Worm (Caenorhabditis elegans) whole organism, young adult: Measurements from ENCODE around the gene str-88.
A peak's percentile ranks its signal among the peaks of the same experiment; 100 is the strongest.

Experiments
- C17E4.6 ChIP-seq: fragments of 200-800 bp; sonication (Bioruptor generic); IDR thresholded peaks from 2 replicates; pipeline ENCODE4 v1.3.6; 2022; ENCODE audit warnings: missing genetic modification reagents, missing genetic modification characterization, missing compliant biosample characterization
- D2030.7 ChIP-seq: fragments of 200-800 bp; sonication (Bioruptor generic); IDR thresholded peaks from 2 replicates; pipeline ENCODE4 v1.3.6; 2022; ENCODE audit warnings: missing genetic modification reagents, missing genetic modification characterization, missing compliant biosample characterization
- F10E7.11 ChIP-seq: sonication (generic microtip); optimal IDR thresholded peaks from 2 replicates; lab custom pipeline; 2017; ENCODE audit warnings: mild to moderate bottlenecking, missing genetic modification characterization, moderate library complexity, missing compliant biosample characterization
- F22D6.2 ChIP-seq: sonication (generic microtip); optimal IDR thresholded peaks from 2 replicates; lab custom pipeline; 2016; ENCODE audit warnings: mild to moderate bottlenecking, missing genetic modification characterization, missing compliant biosample characterization
- F37B4.10 ChIP-seq: fragments of 200-800 bp; sonication (Bioruptor generic); IDR thresholded peaks from 2 replicates; pipeline ENCODE4 v1.3.6; 2022; ENCODE audit warnings: missing genetic modification characterization, missing compliant biosample characterization
- F39B2.1 ChIP-seq: fragments of 200-800 bp; sonication (Bioruptor generic); IDR thresholded peaks from 2 replicates; pipeline ENCODE4 v1.3.6; 2022; ENCODE audit warnings: missing genetic modification reagents, missing genetic modification characterization, missing compliant biosample characterization
- F57A8.1 ChIP-seq: fragments of 200-800 bp; sonication (Bioruptor generic); optimal IDR thresholded peaks from 2 replicates; lab custom pipeline; 2018; ENCODE audit warnings: mild to moderate bottlenecking, missing genetic modification characterization, moderate library complexity, missing compliant biosample characterization
- F57C9.4 ChIP-seq: sonication (generic microtip); optimal IDR thresholded peaks from 2 replicates; lab custom pipeline; 2017; ENCODE audit warnings: mild to moderate bottlenecking, missing genetic modification characterization, missing compliant biosample characterization
- T26A5.8 ChIP-seq: sonication (generic microtip); optimal IDR thresholded peaks from 2 replicates; lab custom pipeline; 2016; ENCODE audit warnings: missing genetic modification characterization, missing compliant biosample characterization
- Y53G8AR.9 ChIP-seq: fragments of 200-800 bp; sonication (Bioruptor generic); conservative IDR thresholded peaks from 2 replicates; pipeline ENCODE4 v1.3.6; 2022; ENCODE audit warnings: missing genetic modification reagents, missing genetic modification characterization, missing compliant biosample characterization
- Y95B8A.8 ChIP-seq: fragments of 200-800 bp; sonication (Bioruptor generic); IDR thresholded peaks from 2 replicates; pipeline ENCODE4 v1.3.6; 2022; ENCODE audit warnings: missing genetic modification reagents, missing genetic modification characterization, missing compliant biosample characterization
- ama-1 ChIP-seq, 3 experiments: fragments of 150-350 bp in 1 of 3; sonication (generic microtip) in 2 of 3; optimal IDR thresholded peaks; 2 replicates each; lab custom pipeline; 2014 to 2018; ENCODE audit warnings: missing biosample characterization in 2 of 3, missing genetic modification characterization in 2 of 3, missing genetic modification reagents in 2 of 3
- aptf-3 ChIP-seq: fragments of 200-800 bp; sonication (Bioruptor generic); IDR thresholded peaks from 2 replicates; pipeline ENCODE4 v1.3.6; 2022; ENCODE audit warnings: missing genetic modification characterization, missing compliant biosample characterization
- bed-1 ChIP-seq: fragments of 200-800 bp; sonication (Bioruptor generic); IDR thresholded peaks from 2 replicates; pipeline ENCODE4 v1.3.6; 2022; ENCODE audit warnings: missing genetic modification reagents, missing genetic modification characterization, missing compliant biosample characterization
- bed-2 ChIP-seq: fragments of 200-800 bp; sonication (Bioruptor generic); IDR thresholded peaks from 2 replicates; pipeline ENCODE4 v1.3.6; 2022; ENCODE audit warnings: missing genetic modification reagents, missing genetic modification characterization, missing compliant biosample characterization
- ccch-3 ChIP-seq: fragments of 200-800 bp; sonication (Bioruptor generic); optimal IDR thresholded peaks from 2 replicates; lab custom pipeline; 2018; ENCODE audit warnings: mild to moderate bottlenecking, missing genetic modification characterization, missing compliant biosample characterization
- ceh-100 ChIP-seq: fragments of 200-800 bp; sonication (Bioruptor generic); IDR thresholded peaks from 2 replicates; pipeline ENCODE4 v1.3.6; 2022; ENCODE audit warnings: missing genetic modification reagents, missing genetic modification characterization, missing compliant biosample characterization
- dox-1 ChIP-seq: fragments of 200-800 bp; sonication (Bioruptor generic); IDR thresholded peaks from 2 replicates; pipeline ENCODE4 v1.3.6; 2022; ENCODE audit warnings: missing genetic modification reagents, missing genetic modification characterization, missing compliant biosample characterization
- egl-18 ChIP-seq: fragments of 200-800 bp; sonication (Bioruptor generic); IDR thresholded peaks from 2 replicates; pipeline ENCODE4 v1.3.6; 2022; ENCODE audit warnings: missing genetic modification reagents, missing genetic modification characterization, missing compliant biosample characterization
- ekl-4 ChIP-seq: fragments of 200-800 bp; sonication (Bioruptor generic); IDR thresholded peaks from 2 replicates; pipeline ENCODE4 v1.3.6; 2022; ENCODE audit warnings: missing genetic modification reagents, missing genetic modification characterization, missing compliant biosample characterization
- him-1 ChIP-seq: sonication (generic microtip); optimal IDR thresholded peaks from 2 replicates; lab custom pipeline; 2016; ENCODE audit warnings: missing genotype, missing genetic modification reagents, missing genetic modification characterization, missing compliant biosample characterization
- hrde-1 ChIP-seq: sonication (generic microtip); optimal IDR thresholded peaks from 2 replicates; lab custom pipeline; 2016; ENCODE audit warnings: missing genetic modification characterization, mild to moderate bottlenecking, missing compliant biosample characterization, moderate library complexity, missing genotype, missing genetic modification reagents, borderline replicate concordance
- hsf-1 ChIP-seq: fragments of 200-800 bp; sonication (Bioruptor generic); IDR thresholded peaks from 2 replicates; pipeline ENCODE4 v1.3.6; 2022; ENCODE audit warnings: missing genetic modification reagents, missing genetic modification characterization, missing compliant biosample characterization
- lag-1 ChIP-seq: fragments of 200-800 bp; sonication (Bioruptor generic); IDR thresholded peaks from 2 replicates; pipeline ENCODE4 v1.3.6; 2022; ENCODE audit warnings: missing genetic modification reagents, missing genetic modification characterization, missing compliant biosample characterization
- lin-26 ChIP-seq: fragments of 200-800 bp; sonication (Bioruptor generic); IDR thresholded peaks from 2 replicates; pipeline ENCODE4 v1.3.6; 2022; ENCODE audit warnings: missing genetic modification reagents, missing genetic modification characterization, missing compliant biosample characterization
- lir-1 ChIP-seq: fragments of 200-800 bp; sonication (Bioruptor generic); conservative IDR thresholded peaks from 2 replicates; pipeline ENCODE4 v1.3.6; 2022; ENCODE audit warnings: missing genetic modification reagents, missing genetic modification characterization, missing compliant biosample characterization
- lsl-1 ChIP-seq: fragments of 200-800 bp; sonication (Bioruptor generic); optimal IDR thresholded peaks from 2 replicates; lab custom pipeline; 2018; ENCODE audit warnings: mild to moderate bottlenecking, missing genetic modification characterization, moderate library complexity, missing compliant biosample characterization
- madf-10 ChIP-seq: sonication (generic microtip); optimal IDR thresholded peaks from 2 replicates; lab custom pipeline; 2016; ENCODE audit warnings: mild to moderate bottlenecking, missing genetic modification characterization, missing compliant biosample characterization
- madf-3 ChIP-seq: fragments of 200-800 bp; sonication (Bioruptor generic); IDR thresholded peaks from 2 replicates; pipeline ENCODE4 v1.3.6; 2022; ENCODE audit warnings: missing genetic modification reagents, missing genetic modification characterization, missing compliant biosample characterization
- madf-6 ChIP-seq: fragments of 200-800 bp; sonication (Bioruptor generic); IDR thresholded peaks from 2 replicates; pipeline ENCODE4 v1.3.6; 2022; ENCODE audit warnings: missing genetic modification reagents, missing genetic modification characterization, missing compliant biosample characterization
- madf-8 ChIP-seq: fragments of 200-800 bp; sonication (Bioruptor generic); conservative IDR thresholded peaks from 2 replicates; pipeline ENCODE4 v1.3.6; 2022; ENCODE audit warnings: missing genetic modification reagents, missing genetic modification characterization, missing compliant biosample characterization
- mcd-1 ChIP-seq: fragments of 200-800 bp; sonication (Bioruptor generic); IDR thresholded peaks from 2 replicates; pipeline ENCODE4 v1.3.6; 2022; ENCODE audit warnings: missing genetic modification reagents, missing genetic modification characterization, missing compliant biosample characterization
- mel-28 ChIP-seq: sonication (generic microtip); optimal IDR thresholded peaks from 2 replicates; lab custom pipeline; 2016; ENCODE audit warnings: borderline replicate concordance, mild to moderate bottlenecking, missing genetic modification characterization, missing compliant biosample characterization
- mxl-1 ChIP-seq: sonication (generic microtip); optimal IDR thresholded peaks from 2 replicates; lab custom pipeline; 2016; ENCODE audit warnings: missing genetic modification characterization, missing compliant biosample characterization
- pbrm-1 ChIP-seq: fragments of 200-800 bp; sonication (Bioruptor generic); IDR thresholded peaks from 2 replicates; pipeline ENCODE4 v1.3.6; 2022; ENCODE audit warnings: missing genetic modification reagents, missing genetic modification characterization, missing compliant biosample characterization
- rec-8 ChIP-seq, 2 experiments: sonication (generic microtip); optimal IDR thresholded peaks; 2 replicates each; lab custom pipeline; 2016; ENCODE audit warnings: mild to moderate bottlenecking in 2 of 2, missing genetic modification characterization in 2 of 2, missing genetic modification reagents in 2 of 2, missing genotype in 2 of 2, missing biosample characterization in 1 of 2, missing compliant biosample characterization in 1 of 2, moderate library complexity in 1 of 2
- sdz-38 ChIP-seq: sonication (generic microtip); optimal IDR thresholded peaks from 2 replicates; lab custom pipeline; 2016; ENCODE audit warnings: missing genotype, missing genetic modification characterization, missing compliant biosample characterization
- snpc-1.1 ChIP-seq: sonication (generic microtip); optimal IDR thresholded peaks from 2 replicates; lab custom pipeline; 2017; ENCODE audit warnings: missing genetic modification characterization, mild to moderate bottlenecking, missing compliant biosample characterization, antibody characterized with exemption, moderate library complexity, missing genotype, missing genetic modification reagents; ENCODE audit not compliant: insufficient read depth
- snpc-1.3 ChIP-seq: sonication (generic microtip); optimal IDR thresholded peaks from 2 replicates; lab custom pipeline; 2017; ENCODE audit warnings: missing genetic modification characterization, mild to moderate bottlenecking, missing compliant biosample characterization, antibody characterized with exemption, moderate library complexity, missing genotype, missing genetic modification reagents; ENCODE audit not compliant: insufficient read depth
- snpc-4 ChIP-seq, 5 experiments: fragments of 150-350 bp in 1 of 5; sonication (generic microtip) in 4 of 5; optimal IDR thresholded peaks; 2 replicates each; lab custom pipeline; 2014 to 2018; ENCODE audit warnings: missing genetic modification characterization in 5 of 5, missing biosample characterization in 3 of 5, antibody characterized with exemption in 2 of 5, mild to moderate bottlenecking in 2 of 5, missing compliant biosample characterization in 2 of 5, missing genotype in 2 of 5, moderate library complexity in 2 of 5, missing genetic modification reagents in 1 of 5
- tbp1 ChIP-seq: fragments of 200-800 bp; sonication (Bioruptor generic); optimal IDR thresholded peaks from 2 replicates; lab custom pipeline; 2018; ENCODE audit warnings: mild to moderate bottlenecking, missing genetic modification characterization, missing compliant biosample characterization
- tbx-9 ChIP-seq: sonication (generic microtip); optimal IDR thresholded peaks from 2 replicates; lab custom pipeline; 2016; ENCODE audit warnings: borderline replicate concordance, missing genetic modification characterization, inconsistent platforms, missing compliant biosample characterization
- unc-130 ChIP-seq: sonication (generic microtip); optimal IDR thresholded peaks from 2 replicates; lab custom pipeline; 2016; ENCODE audit warnings: missing genetic modification reagents, missing genetic modification characterization, missing compliant biosample characterization
- xnd-1 ChIP-seq: sonication (generic microtip); optimal IDR thresholded peaks from 2 replicates; lab custom pipeline; 2016; ENCODE audit warnings: missing genotype, missing genetic modification reagents, missing genetic modification characterization, missing compliant biosample characterization
- zfh-2 ChIP-seq: fragments of 200-800 bp; sonication (Bioruptor generic); conservative IDR thresholded peaks from 2 replicates; pipeline ENCODE4 v1.3.6; 2022; ENCODE audit warnings: missing genetic modification reagents, missing genetic modification characterization, missing compliant biosample characterization
- ztf-28 ChIP-seq: fragments of 200-800 bp; sonication (Bioruptor generic); IDR thresholded peaks from 2 replicates; pipeline ENCODE4 v1.3.6; 2022; ENCODE audit warnings: missing genetic modification reagents, missing genetic modification characterization, missing compliant biosample characterization

str-88 gene

DNA sequence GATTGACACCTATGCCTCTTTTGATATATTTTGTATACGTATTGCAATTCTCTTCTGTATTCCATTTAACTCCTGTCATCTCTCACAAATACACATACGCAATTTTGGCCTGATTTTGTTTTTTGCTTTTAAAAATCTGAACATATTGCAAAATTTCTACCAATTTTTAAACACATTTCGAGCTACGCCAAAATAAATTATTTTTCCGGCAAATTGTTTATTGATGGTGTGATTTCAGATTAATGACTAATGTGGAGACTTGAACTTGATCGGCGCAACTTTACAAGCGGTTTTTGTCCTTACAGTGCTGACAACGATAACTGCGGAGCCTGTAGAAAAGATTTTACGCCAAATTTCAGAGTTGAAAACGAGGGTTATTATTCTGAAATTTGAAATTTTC, 13.5 kb upstream of the str-88 start (continued):
- peak; percentile 37 for TF ChIP-seq lsl-1 (GFP tag; lab: Kevin White, UChicago)
- TF ChIP-seq pbrm-1 (GFP tag; lab: Robert Waterston, UW), result peak; percentile 25; the same call in 1 of the 2 replicates
- 0 out of 2 replicates have a peak, but pooled peaks have one; percentile 16 for TF ChIP-seq madf-3
- 0 out of 2 replicates have a peak, but pooled peaks have one; percentile 40 for TF ChIP-seq egl-18
- peak; percentile 17 for TF ChIP-seq F10E7.11 (tag; lab: Kevin White, UChicago)
- TF ChIP-seq madf-10, result no peak
- no peak for TF ChIP-seq ccch-3 (GFP tag; lab: Kevin White, UChicago)
- peak; percentile 34 for TF ChIP-seq snpc-1.1 (tag; lab: Kevin White, UChicago)
- peak; percentile 73 for TF ChIP-seq madf-6 (GFP tag; lab: Robert Waterston, UW)
- TF ChIP-seq ama-1 (optimal IDR thresholded peaks at IDR 0.05; lab: Kevin White, UChicago), result no peak
- TF ChIP-seq ama-1 (GFP tag; optimal IDR thresholded peaks at IDR 0.05; lab: Kevin White, UChicago), result peak in 1 of 2 experiments; percentile 28
- TF ChIP-seq D2030.7 (GFP tag; lab: Robert Waterston, UW), result 0 out of 2 replicates have a peak, but pooled peaks have one; percentile 10
- peak; percentile 82 for TF ChIP-seq hrde-1 (tag; lab: Kevin White, UChicago)
- TF ChIP-seq xnd-1 (tag; lab: Kevin White, UChicago), result peak; percentile 51
- TF ChIP-seq Y95B8A.8, result peak; percentile 56; the same call in 1 of the 2 replicates
- no peak for TF ChIP-seq lag-1
- TF ChIP-seq him-1, result peak; percentile 37
- peak; percentile 48 for TF ChIP-seq tbp1 (GFP tag; lab: Kevin White, UChicago)
- TF ChIP-seq tbx-9 (tag; lab: Kevin White, UChicago), result no peak
- TF ChIP-seq Y53G8AR.9 (GFP tag; lab: Robert Waterston, UW), result peak; percentile 75
- no peak for TF ChIP-seq mcd-1
- no peak for TF ChIP-seq lir-1
- no peak for TF ChIP-seq zfh-2
- TF ChIP-seq ztf-28 (GFP tag; lab: Robert Waterston, UW), result no peak
- TF ChIP-seq F22D6.2, result no peak
- no peak for TF ChIP-seq F39B2.1 (GFP tag; lab: Robert Waterston, UW)
- TF ChIP-seq snpc-4 (GFP tag; optimal IDR thresholded peaks at IDR 0.05; lab: Kevin White, UChicago), result peak; percentile 29
- no peak for TF ChIP-seq snpc-4 (tag; optimal IDR thresholded peaks at IDR 0.05; lab: Kevin White, UChicago)
- TF ChIP-seq ekl-4 (GFP tag; lab: Robert Waterston, UW), result peak; percentile 67
- no peak for TF ChIP-seq F57A8.1 (GFP tag; lab: Kevin White, UChicago)
- TF ChIP-seq hsf-1, result peak; percentile 83
- TF ChIP-seq madf-8 (GFP tag; lab: Robert Waterston, UW), result peak; percentile 34; the same call in 1 of the 2 replicates
- 0 out of 2 replicates have a peak, but pooled peaks have one; percentile 12 for TF ChIP-seq C17E4.6

DNA sequence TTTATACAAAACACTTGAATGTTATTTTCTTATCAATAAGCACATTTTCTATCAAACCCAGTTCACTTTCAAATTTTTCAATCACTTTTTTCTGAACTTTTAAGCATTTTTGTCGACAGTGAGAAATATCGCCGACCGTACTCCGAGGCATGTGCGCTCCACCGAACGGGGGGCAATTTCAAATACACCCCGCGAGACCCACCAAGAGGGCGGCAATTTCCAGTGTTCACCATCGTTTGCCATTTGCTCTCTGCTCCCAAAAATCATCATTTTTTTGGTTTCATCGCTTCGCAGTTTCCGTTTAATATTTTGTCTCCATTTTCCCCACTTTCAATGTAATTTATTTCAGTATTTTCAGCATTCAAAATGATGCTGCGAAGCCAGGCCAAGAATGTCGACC, 11.7 kb upstream of the str-88 start, which contains the start of gene cyb-3:
Gene cyb-3 (plus strand): TSS at position 350 of the 400 bp plus-strand sequence.
- TF ChIP-seq ztf-28 (GFP tag; lab: Robert Waterston, UW) (no peak), lir-1 (no peak), bed-2 (GFP tag; lab: Robert Waterston, UW) (no peak), ceh-100 (GFP tag; lab: Robert Waterston, UW) (no peak), mel-28 (tag; lab: Kevin White, UChicago) (no peak), F22D6.2 (no peak), F37B4.10 (GFP tag; lab: Robert Waterston, UW) (no peak), T26A5.8 (tag; lab: Kevin White, UChicago) (no peak), mxl-1 (no peak), mcd-1 (peak; percentile 84), Y95B8A.8 (peak; percentile 67; the same call in 1 of the 2 replicates), bed-1 (GFP tag; lab: Robert Waterston, UW) (no peak), aptf-3 (GFP tag; lab: Robert Waterston, UW) (no peak), rec-8 (tag; optimal IDR thresholded peaks at IDR 0.05; lab: Kevin White, UChicago) (no peak), sdz-38 (tag; lab: Kevin White, UChicago) (no peak), F57C9.4 (tag; lab: Kevin White, UChicago) (no peak), xnd-1 (tag; lab: Kevin White, UChicago) (peak; percentile 82), lag-1 (no peak), dox-1 (peak; percentile 60; the same call in 1 of the 2 replicates), snpc-1.3 (tag; lab: Kevin White, UChicago) (no peak), C17E4.6 (no peak), unc-130 (GFP tag; lab: Kevin White, UChicago) (peak; percentile 36), ekl-4 (GFP tag; lab: Robert Waterston, UW) (no peak), lin-26 (no peak)
